Fruit fly (Drosophila melanogaster) whole organism, embryonic: ENCODE data around the gene sna.

ENCODE experiments used
- Abd-B ChIP-seq: fragments of 200-800 bp; sonication (Bioruptor generic); optimal IDR thresholded peaks from 2 replicates; lab custom pipeline; 2018; ENCODE audit warnings: missing biosample characterization, mild to moderate bottlenecking, missing genetic modification characterization, moderate library complexity
- CG10147 ChIP-seq: fragments of 200-800 bp; sonication (Bioruptor generic); optimal IDR thresholded peaks from 2 replicates; lab custom pipeline; 2019; ENCODE audit warnings: missing biosample characterization, mild to moderate bottlenecking, missing genetic modification characterization, moderate library complexity
- CG13624 ChIP-seq: fragments of 200-800 bp; sonication (Bioruptor generic); optimal IDR thresholded peaks from 2 replicates; lab custom pipeline; 2016; ENCODE audit warnings: missing biosample characterization, missing genetic modification characterization
- CG17829 ChIP-seq: fragments of 200-800 bp; optimal IDR thresholded peaks from 2 replicates; lab custom pipeline; 2019; ENCODE audit warnings: missing biosample characterization, mild to moderate bottlenecking, missing genetic modification characterization, moderate library complexity
- CG4617 ChIP-seq: fragments of 200-800 bp; sonication (Bioruptor generic); optimal IDR thresholded peaks from 3 replicates; lab custom pipeline; 2016; ENCODE audit warnings: missing biosample characterization, missing genetic modification characterization, borderline replicate concordance
- CG6175 ChIP-seq: fragments of 200-800 bp; sonication (Bioruptor generic); IDR thresholded peaks from 3 replicates; pipeline ENCODE4 v1.3.6; 2022; ENCODE audit warnings: missing biosample characterization, missing genetic modification characterization
- CG7357 ChIP-seq: fragments of 200-800 bp; sonication (Bioruptor generic); IDR thresholded peaks from 3 replicates; pipeline ENCODE4 v1.3.6; 2022; ENCODE audit warnings: missing biosample characterization, missing genetic modification characterization
- Dip3 ChIP-seq: fragments of 200-800 bp; sonication (Bioruptor generic); optimal IDR thresholded peaks from 3 replicates; lab custom pipeline; 2016; ENCODE audit warnings: missing biosample characterization, missing genetic modification characterization
- bab2 ChIP-seq: fragments of 200-800 bp; sonication (Bioruptor generic); optimal IDR thresholded peaks from 2 replicates; lab custom pipeline; 2016; ENCODE audit warnings: missing biosample characterization, missing genetic modification characterization
- chinmo ChIP-seq: fragments of 200-800 bp; sonication (Bioruptor generic); IDR thresholded peaks from 4 replicates; pipeline ENCODE4 v1.3.6; 2022; ENCODE audit warnings: missing biosample characterization, missing genetic modification characterization; ENCODE audit not compliant: partially characterized antibody
- disco-r ChIP-seq: fragments of 200-800 bp; sonication (Bioruptor generic); optimal IDR thresholded peaks from 2 replicates; lab custom pipeline; 2016; ENCODE audit warnings: missing biosample characterization, missing genetic modification characterization
- eyg ChIP-seq: fragments of 200-800 bp; sonication (Bioruptor generic); optimal IDR thresholded peaks from 3 replicates; lab custom pipeline; 2016; ENCODE audit warnings: missing biosample characterization, missing genetic modification characterization
- grn ChIP-seq: fragments of 200-800 bp; sonication (Bioruptor generic); optimal IDR thresholded peaks from 3 replicates; lab custom pipeline; 2017; ENCODE audit warnings: missing biosample characterization, missing genetic modification characterization
- gt ChIP-seq: fragments of 200-800 bp; sonication (Bioruptor generic); IDR thresholded peaks from 2 replicates; pipeline ENCODE4 v1.3.6; 2022; ENCODE audit warnings: missing biosample characterization, missing genetic modification characterization
- kni ChIP-seq: fragments of 200-800 bp; sonication (Bioruptor generic); optimal IDR thresholded peaks from 3 replicates; lab custom pipeline; 2017; ENCODE audit warnings: mild to moderate bottlenecking, missing biosample characterization, missing genetic modification reagents, missing genetic modification characterization
- nerfin-1 ChIP-seq: fragments of 200-800 bp; sonication (Bioruptor generic); optimal IDR thresholded peaks from 3 replicates; lab custom pipeline; 2019; ENCODE audit warnings: missing biosample characterization, mild to moderate bottlenecking, missing genetic modification characterization, moderate library complexity
- pb ChIP-seq: fragments of 200-800 bp; sonication (Bioruptor generic); optimal IDR thresholded peaks from 3 replicates; lab custom pipeline; 2016; ENCODE audit warnings: missing biosample characterization, missing genetic modification characterization
- pros ChIP-seq: fragments of 200-800 bp; sonication (Bioruptor generic); optimal IDR thresholded peaks from 3 replicates; lab custom pipeline; 2019; ENCODE audit warnings: missing biosample characterization, mild to moderate bottlenecking, missing genetic modification characterization, moderate library complexity
- ro ChIP-seq: fragments of 200-800 bp; sonication (Bioruptor generic); IDR thresholded peaks from 2 replicates; pipeline ENCODE4 v1.3.6; 2022; ENCODE audit warnings: missing biosample characterization, missing genetic modification characterization
- row ChIP-seq: fragments of 200-800 bp; sonication (Bioruptor generic); IDR thresholded peaks from 3 replicates; pipeline ENCODE4 v1.3.6; 2022; ENCODE audit warnings: missing biosample characterization, missing genetic modification characterization
- sd ChIP-seq: fragments of 200-800 bp; sonication (Bioruptor generic); optimal IDR thresholded peaks from 3 replicates; lab custom pipeline; 2018; ENCODE audit warnings: missing biosample characterization, mild to moderate bottlenecking, missing genetic modification characterization, moderate library complexity
- sima ChIP-seq: fragments of 200-800 bp; sonication (Bioruptor generic); optimal IDR thresholded peaks from 2 replicates; lab custom pipeline; 2016; ENCODE audit warnings: missing biosample characterization, missing genetic modification characterization
- slbo ChIP-seq: fragments of 200-800 bp; sonication (Bioruptor generic); IDR thresholded peaks from 2 replicates; pipeline ENCODE4 v1.3.6; 2022; ENCODE audit warnings: missing biosample characterization, missing genetic modification characterization
- slp2 ChIP-seq: fragments of 200-800 bp; sonication (Bioruptor generic); optimal IDR thresholded peaks from 2 replicates; lab custom pipeline; 2016; ENCODE audit warnings: missing biosample characterization, missing genetic modification characterization
- sna ChIP-seq: fragments of 200-800 bp; sonication (Bioruptor generic); IDR thresholded peaks from 2 replicates; pipeline ENCODE4 v1.3.6; 2022; ENCODE audit warnings: missing biosample characterization, missing genetic modification characterization; ENCODE audit not compliant: partially characterized antibody
- tio ChIP-seq: fragments of 200-800 bp; sonication (Bioruptor generic); optimal IDR thresholded peaks from 2 replicates; lab custom pipeline; 2017; ENCODE audit warnings: missing biosample characterization, missing genetic modification characterization, inconsistent platforms
- wor ChIP-seq: fragments of 200-800 bp; sonication (Bioruptor generic); IDR thresholded peaks from 2 replicates; pipeline ENCODE4 v1.3.6; 2022; ENCODE audit warnings: missing biosample characterization, missing genetic modification characterization

Gene sna

DNA sequence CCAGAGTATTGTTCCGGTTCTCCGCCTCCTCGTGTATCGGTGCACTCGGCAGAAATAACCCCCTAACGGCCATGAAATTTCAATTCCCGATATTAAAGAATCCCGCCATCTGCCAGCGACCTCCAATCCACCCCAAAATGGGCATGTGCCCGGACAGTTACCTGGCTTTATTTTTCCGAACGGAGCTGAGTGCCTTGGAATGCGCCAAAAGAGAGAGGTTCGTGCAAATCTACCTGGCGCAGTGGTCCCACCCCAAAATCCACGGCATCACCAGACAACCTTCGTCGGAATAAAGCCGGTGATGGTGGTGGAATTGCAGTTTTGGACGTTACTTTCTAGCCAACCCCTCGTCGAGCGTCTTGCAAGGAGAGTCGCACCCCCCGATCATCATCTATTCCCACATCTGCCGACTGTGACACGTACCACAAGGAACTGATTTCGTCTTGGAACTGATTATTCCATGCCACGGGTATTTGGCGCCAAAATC lies 51.3 kb downstream of the sna start:
- TF ChIP-seq sna (GFP tag; lab: Robert Waterston, UW), result no peak
- TF ChIP-seq wor (GFP tag; lab: Robert Waterston, UW), result 0 out of 2 replicates have a peak, but pooled peaks have one; percentile 50
- no peak for TF ChIP-seq CG4617 (GFP tag; lab: Kevin White, UChicago)
- no peak for TF ChIP-seq row (GFP tag; lab: Robert Waterston, UW)
- TF ChIP-seq bab2 (GFP tag; lab: Kevin White, UChicago), result no peak
- peak; percentile 46 for TF ChIP-seq sd (tag; lab: Kevin White, UChicago)
- no peak for TF ChIP-seq grn (GFP tag; lab: Kevin White, UChicago)
- TF ChIP-seq slbo, result no peak
- no peak for TF ChIP-seq Abd-B (GFP tag; lab: Kevin White, UChicago)
- no peak for TF ChIP-seq CG17829 (tag; lab: Kevin White, UChicago)
- TF ChIP-seq CG13624 (GFP tag; lab: Kevin White, UChicago), result no peak
- peak; percentile 98 for TF ChIP-seq pros (GFP tag; lab: Kevin White, UChicago)
- no peak for TF ChIP-seq disco-r (GFP tag; lab: Kevin White, UChicago)
- no peak for TF ChIP-seq CG10147 (GFP tag; lab: Kevin White, UChicago)
- peak; percentile 8 for TF ChIP-seq kni
- no peak for TF ChIP-seq ro (GFP tag; lab: Robert Waterston, UW)
- no peak for TF ChIP-seq sima (GFP tag; lab: Kevin White, UChicago)
- no peak for TF ChIP-seq CG7357
- TF ChIP-seq CG6175, result no peak
- no peak for TF ChIP-seq eyg (GFP tag; lab: Kevin White, UChicago)
- peak; percentile 96 for TF ChIP-seq nerfin-1 (tag; lab: Kevin White, UChicago)
- no peak for TF ChIP-seq Dip3 (GFP tag; lab: Kevin White, UChicago)
- TF ChIP-seq slp2 (GFP tag; lab: Kevin White, UChicago), result no peak
- TF ChIP-seq pb (GFP tag; lab: Kevin White, UChicago), result no peak
- TF ChIP-seq chinmo (GFP tag; lab: Robert Waterston, UW), result no peak
- TF ChIP-seq gt (GFP tag; lab: Robert Waterston, UW), result no peak
- no peak for TF ChIP-seq tio
